Worm (Caenorhabditis elegans): Measurements from ENCODE around the gene Y37D8A.16.

The Y37D8A.16 gene

ce11 chrIII:12942307-12942706 lies 23.8 kb upstream of the Y37D8A.16 start, which contains the start of gene unc-25:
Gene unc-25, plus strand, starts transcription at chrIII:12942651.
- TF ChIP-seq lin-39 (tag; optimal IDR thresholded peaks at IDR 0.05) (peak; percentile 57), ceh-82 (tag; optimal IDR thresholded peaks at IDR 0.05) (no peak), unc-62 (GFP tag; optimal IDR thresholded peaks at IDR 0.05) (no peak), nhr-28 (tag; optimal IDR thresholded peaks at IDR 0.05) (no peak), nfya-1 (tag; optimal IDR thresholded peaks at IDR 0.05; ENCODE audit: insufficient read depth) (peak; percentile 16)

ce11 chrIII:12934417-12934816 lies 15.9 kb upstream of the Y37D8A.16 start, which contains the start of gene epg-3:
Gene epg-3, plus strand, starts transcription at chrIII:12934717.
- peak; percentile 57 for TF ChIP-seq pha-4 (tag; optimal IDR thresholded peaks at IDR 0.05)
- peak; percentile 26 for TF ChIP-seq nfya-1 (tag; optimal IDR thresholded peaks at IDR 0.05; ENCODE audit: insufficient read depth)
- TF ChIP-seq nhr-77 (tag; optimal IDR thresholded peaks at IDR 0.05): no peak

- no peak for TF ChIP-seq pqm-1 (tag; optimal IDR thresholded peaks at IDR 0.05)
- peak; percentile 27 for TF ChIP-seq elt-2 (tag; optimal IDR thresholded peaks at IDR 0.05)
Observed at ce11 chrIII:12932776-12933175, 14.3 kb upstream of the Y37D8A.16 start.

- TF ChIP-seq daf-12 (tag; optimal IDR thresholded peaks at IDR 0.05) (no peak), mdl-1 (tag; optimal IDR thresholded peaks at IDR 0.05) (no peak), nhr-25 (tag; optimal IDR thresholded peaks at IDR 0.05) (peak; percentile 25), tbx-2 (tag; optimal IDR thresholded peaks at IDR 0.05) (no peak), nhr-67 (tag; optimal IDR thresholded peaks at IDR 0.05) (no peak), ceh-9 (tag; optimal IDR thresholded peaks at IDR 0.05) (no peak), ZK546.5 (tag; optimal IDR thresholded peaks at IDR 0.05) (no peak), lin-15B (tag; optimal IDR thresholded peaks at IDR 0.05) (peak; percentile 79), nhr-11 (tag; optimal IDR thresholded peaks at IDR 0.05) (no peak), hmg-11 (tag; optimal IDR thresholded peaks at IDR 0.05) (peak; percentile 73), ceh-82 (tag; optimal IDR thresholded peaks at IDR 0.05) (no peak), skn-1 (tag; optimal IDR thresholded peaks at IDR 0.05) (peak; percentile 14), egl-27 (tag; optimal IDR thresholded peaks at IDR 0.05) (no peak), jun-1 (tag; optimal IDR thresholded peaks at IDR 0.05) (peak; percentile 39), fkh-10 (GFP tag; optimal IDR thresholded peaks at IDR 0.05) (no peak), pha-4 (tag; optimal IDR thresholded peaks at IDR 0.05) (peak; percentile 80), ztf-4 (tag; optimal IDR thresholded peaks at IDR 0.05) (no peak), sea-2 (GFP tag; optimal IDR thresholded peaks at IDR 0.05) (no peak), elt-1 (tag; optimal IDR thresholded peaks at IDR 0.05) (no peak), ceh-16 (tag; optimal IDR thresholded peaks at IDR 0.05) (no peak), eor-1 (tag; optimal IDR thresholded peaks at IDR 0.05) (no peak), snpc-4 (tag; optimal IDR thresholded peaks at IDR 0.05) (peak; percentile 15), nhr-23 (tag; optimal IDR thresholded peaks at IDR 0.05) (peak; percentile 51), aly-2 (tag; optimal IDR thresholded peaks at IDR 0.05) (no peak), ceh-28 (tag; optimal IDR thresholded peaks at IDR 0.05) (peak; percentile 38), nhr-43 (tag; optimal IDR thresholded peaks at IDR 0.05; ENCODE audit: poor library complexity, severe bottlenecking) (peak; percentile 69), ama-1 (optimal IDR thresholded peaks at IDR 0.05) (no peak), elt-2 (tag; optimal IDR thresholded peaks at IDR 0.05) (peak; percentile 13), R02D3.7 (tag; optimal IDR thresholded peaks at IDR 0.05) (peak; percentile 49), lsy-12 (tag; optimal IDR thresholded peaks at IDR 0.05) (no peak), ztf-11 (tag; optimal IDR thresholded peaks at IDR 0.05) (no peak), elt-3 (tag; optimal IDR thresholded peaks at IDR 0.05) (no peak), nfya-1 (tag; optimal IDR thresholded peaks at IDR 0.05; ENCODE audit: insufficient read depth) (peak; percentile 80), nhr-77 (tag; optimal IDR thresholded peaks at IDR 0.05) (no peak), fos-1 (tag; optimal IDR thresholded peaks at IDR 0.05) (no peak), lin-39 (tag; optimal IDR thresholded peaks at IDR 0.05) (peak; percentile 30), egl-5 (tag; optimal IDR thresholded peaks at IDR 0.05) (peak; percentile 4), unc-39 (tag; optimal IDR thresholded peaks at IDR 0.05) (no peak), nhr-12 (tag; optimal IDR thresholded peaks at IDR 0.05) (no peak), nhr-28 (tag; optimal IDR thresholded peaks at IDR 0.05) (no peak), zag-1 (tag; optimal IDR thresholded peaks at IDR 0.05) (no peak), nhr-237 (tag; optimal IDR thresholded peaks at IDR 0.05) (no peak), nhr-76 (tag; optimal IDR thresholded peaks at IDR 0.05) (no peak), mml-1 (tag; optimal IDR thresholded peaks at IDR 0.05) (no peak), fkh-2 (tag; optimal IDR thresholded peaks at IDR 0.05) (no peak)
Observed at ce11 chrIII:12931786-12932427, 13.4 kb upstream of the Y37D8A.16 start, which contains the start of gene rbm-7. Gene rbm-7, minus strand, starts transcription at chrIII:12931867.
